Fruit fly (Drosophila melanogaster): ENCODE data around the gene CG10853.

CG10853 gene

dm6 chr3L:3970372-3971031 is 22.8 kb downstream of the CG10853 start (continued):
- TF ChIP-seq Hr78 (GFP tag; optimal IDR thresholded peaks at IDR 0.05) (no peak), Ptx1 (GFP tag; IDR thresholded peaks at IDR 0.05) (0 out of 2 replicates have a peak, but pooled peaks have one; percentile 22), CG6791 (GFP tag; IDR thresholded peaks at IDR 0.05; ENCODE audit: partially characterized antibody) (no peak), NC2β (GFP tag; optimal IDR thresholded peaks at IDR 0.05) (peak; percentile 17), Usf (GFP tag; optimal IDR thresholded peaks at IDR 0.05) (no peak), sisA (GFP tag; IDR thresholded peaks at IDR 0.05) (0 out of 2 replicates have a peak, but pooled peaks have one; percentile 7), stwl (tag; optimal IDR thresholded peaks at IDR 0.05) (no peak), exex (tag; optimal IDR thresholded peaks at IDR 0.05) (no peak), CG14710 (tag; optimal IDR thresholded peaks at IDR 0.05) (no peak), CG1529 (GFP tag; optimal IDR thresholded peaks at IDR 0.05) (peak; percentile 20), CG3281 (GFP tag; optimal IDR thresholded peaks at IDR 0.05) (peak; percentile 59), chn (GFP tag; optimal IDR thresholded peaks at IDR 0.05) (no peak), pnt (GFP tag; optimal IDR thresholded peaks at IDR 0.05) (no peak), ind (GFP tag; optimal IDR thresholded peaks at IDR 0.05) (no peak), Kr (GFP tag; optimal IDR thresholded peaks at IDR 0.05) (no peak), az2 (GFP tag; optimal IDR thresholded peaks at IDR 0.05) (peak; percentile 29), CG12391 (tag; optimal IDR thresholded peaks at IDR 0.05) (peak; percentile 39), E2f2 (GFP tag; IDR thresholded peaks at IDR 0.05) (peak; percentile 30; the same call in 1 of the 2 replicates), CG12155 (GFP tag; optimal IDR thresholded peaks at IDR 0.05) (no peak), CG15269 (tag; optimal IDR thresholded peaks at IDR 0.05) (peak; percentile 55), Sox102F (GFP tag; optimal IDR thresholded peaks at IDR 0.05) (peak; percentile 61), NK7.1 (GFP tag; optimal IDR thresholded peaks at IDR 0.05) (no peak), lilli (GFP tag; optimal IDR thresholded peaks at IDR 0.05) (peak; percentile 59), CG5180 (GFP tag; optimal IDR thresholded peaks at IDR 0.05) (peak; percentile 21), CG1024 (GFP tag; IDR thresholded peaks at IDR 0.05) (no peak), Nf-YC (tag; optimal IDR thresholded peaks at IDR 0.05) (no peak), ERR (GFP tag; optimal IDR thresholded peaks at IDR 0.05) (no peak), CG13775 (GFP tag; optimal IDR thresholded peaks at IDR 0.05) (peak; percentile 29), CG10209 (GFP tag; optimal IDR thresholded peaks at IDR 0.05) (peak; percentile 35), pros (GFP tag; optimal IDR thresholded peaks at IDR 0.05) (peak; percentile 56), CG1602 (GFP tag; optimal IDR thresholded peaks at IDR 0.05) (no peak), dpn (GFP tag; optimal IDR thresholded peaks at IDR 0.05) (peak; percentile 0 to 39), disco-r (GFP tag; optimal IDR thresholded peaks at IDR 0.05) (no peak), CG10366 (GFP tag; IDR thresholded peaks at IDR 0.05) (peak; percentile 53), CG15601 (tag; optimal IDR thresholded peaks at IDR 0.05) (peak; percentile 16), sna (GFP tag; IDR thresholded peaks at IDR 0.05; ENCODE audit: partially characterized antibody) (no peak), zen (tag; optimal IDR thresholded peaks at IDR 0.05) (no peak), CG4854 (GFP tag; optimal IDR thresholded peaks at IDR 0.05) (no peak), CG8388 (GFP tag; optimal IDR thresholded peaks at IDR 0.05) (peak; percentile 17), ato (GFP tag; IDR thresholded peaks at IDR 0.05; ENCODE audit: partially characterized antibody) (no peak), vnd (GFP tag; IDR thresholded peaks at IDR 0.05; ENCODE audit: partially characterized antibody) (no peak), CrebB (tag; optimal IDR thresholded peaks at IDR 0.05) (no peak), inv (GFP tag; IDR thresholded peaks at IDR 0.05; ENCODE audit: partially characterized antibody) (no peak), nom (GFP tag; optimal IDR thresholded peaks at IDR 0.05) (no peak), lmd (GFP tag; IDR thresholded peaks at IDR 0.05) (peak; percentile 44; the same call in 1 of the 2 replicates), emc (GFP tag; optimal IDR thresholded peaks at IDR 0.05) (no peak), Dp (GFP tag; optimal IDR thresholded peaks at IDR 0.05) (no peak), D19B (GFP tag; optimal IDR thresholded peaks at IDR 0.05) (peak; percentile 85), CG11696 (GFP tag; IDR thresholded peaks at IDR 0.05) (no peak)
